Fruit fly (Drosophila melanogaster): ENCODE results near the gene isoQC.
A peak's percentile ranks its signal among the peaks of the same experiment; 100 is the strongest.

DNA sequence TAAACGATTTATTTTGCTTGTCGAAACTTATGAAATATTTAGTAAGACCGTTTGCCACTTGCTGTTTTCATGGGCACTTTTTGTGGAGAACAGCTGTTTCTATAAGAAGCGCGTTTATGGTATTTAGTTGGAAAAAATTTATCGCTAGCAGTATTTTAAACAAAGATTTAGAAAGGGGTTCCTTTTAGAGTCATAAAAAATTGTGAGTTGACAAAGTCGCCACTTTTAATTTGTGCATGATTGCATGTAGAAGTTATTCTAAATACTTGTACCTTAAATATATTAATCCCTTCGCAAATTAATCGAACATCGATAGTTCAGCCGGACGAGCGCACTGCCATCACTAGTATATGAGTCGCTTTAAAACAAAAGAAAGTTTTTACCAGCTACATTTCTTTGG, 42.0 kb upstream of the isoQC start, which contains the start of the genes Las and Psn:
- no peak for TF ChIP-seq dac (GFP tag; optimal IDR thresholded peaks at IDR 0.05)
- TF ChIP-seq ss (GFP tag; optimal IDR thresholded peaks at IDR 0.05), result no peak
- no peak for TF ChIP-seq CG3919 (GFP tag; optimal IDR thresholded peaks at IDR 0.05)
- no peak for TF ChIP-seq CG6792 (GFP tag; optimal IDR thresholded peaks at IDR 0.05)
- no peak for TF ChIP-seq eg (GFP tag; IDR thresholded peaks at IDR 0.05)
- no peak for TF ChIP-seq Eip78C (GFP tag)
- peak; percentile 38 for TF ChIP-seq esn (GFP tag; optimal IDR thresholded peaks at IDR 0.05)
- TF ChIP-seq CG10669 (GFP tag; optimal IDR thresholded peaks at IDR 0.05), result no peak
- no peak for TF ChIP-seq CG6163 (GFP tag; IDR thresholded peaks at IDR 0.05)
- TF ChIP-seq CG16779 (tag; optimal IDR thresholded peaks at IDR 0.05), result no peak
- no peak for TF ChIP-seq salr (GFP tag; optimal IDR thresholded peaks at IDR 0.05)
- no peak for TF ChIP-seq Sox15 (GFP tag; optimal IDR thresholded peaks at IDR 0.05)
- no peak for TF ChIP-seq svp (GFP tag)
